1 fruit fly cellular context compared by ENCODE assay signal in genomic region chr2L:2830341-2830800, dm6.
TF ChIP-seq lines count a peak whose summit lies in the region.

No protein-coding gene starts in this region.

TF ChIP-seq in whole organism, embryonic, 481 proteins besides CTCF, POLR2A, EP300 and RAD21 (continued from another document and continues in another):
- peak; percentile 67; the same call in 2 of the 3 replicates for TF ChIP-seq zfh1 (GFP tag; IDR thresholded peaks at IDR 0.05; lab: Robert Waterston, UW)
- TF ChIP-seq CG12391 (tag; optimal IDR thresholded peaks at IDR 0.05; lab: Kevin White, UChicago) = peak; percentile 92
- no peak for TF ChIP-seq Scr (GFP tag; IDR thresholded peaks at IDR 0.05; lab: Robert Waterston, UW; ENCODE audit: partially characterized antibody)
- TF ChIP-seq HHEX (GFP tag; optimal IDR thresholded peaks at IDR 0.05; lab: Kevin White, UChicago) = peak; percentile 85
- peak; percentile 70 for TF ChIP-seq ara (GFP tag; IDR thresholded peaks at IDR 0.05; lab: Robert Waterston, UW)
- peak; percentile 88 for TF ChIP-seq lilli (GFP tag; optimal IDR thresholded peaks at IDR 0.05; lab: Kevin White, UChicago)
- TF ChIP-seq grn (GFP tag; optimal IDR thresholded peaks at IDR 0.05; lab: Kevin White, UChicago) = no peak
- peak; percentile 73 for TF ChIP-seq Hand (GFP tag; optimal IDR thresholded peaks at IDR 0.05; lab: Kevin White, UChicago)
- TF ChIP-seq Ets97D (GFP tag; optimal IDR thresholded peaks at IDR 0.05; lab: Kevin White, UChicago) = no peak
- TF ChIP-seq E2f1 (GFP tag; IDR thresholded peaks at IDR 0.05; lab: Robert Waterston, UW) = peak; percentile 66; the same call in 1 of the 2 replicates
- no peak for TF ChIP-seq Doc3 (GFP tag; IDR thresholded peaks at IDR 0.05; lab: Robert Waterston, UW; ENCODE audit: partially characterized antibody)
- TF ChIP-seq CG12659 (GFP tag; optimal IDR thresholded peaks at IDR 0.05; lab: Kevin White, UChicago) = peak; percentile 94
- TF ChIP-seq Trl (optimal IDR thresholded peaks at IDR 0.05; lab: Kevin White, UChicago) = peak in 1 of 2 experiments; percentile 41
- peak; percentile 35 for TF ChIP-seq Trl (GFP tag; optimal IDR thresholded peaks at IDR 0.05; lab: Kevin White, UChicago)
- peak; percentile 82 for TF ChIP-seq row (GFP tag; IDR thresholded peaks at IDR 0.05; lab: Robert Waterston, UW)
- TF ChIP-seq seq (GFP tag; IDR thresholded peaks at IDR 0.05; lab: Robert Waterston, UW) = peak; percentile 78
- peak; percentile 75; the same call in 2 of the 3 replicates for TF ChIP-seq H15 (GFP tag; IDR thresholded peaks at IDR 0.05; lab: Robert Waterston, UW)
- TF ChIP-seq CG30431 (GFP tag; optimal IDR thresholded peaks at IDR 0.05; lab: Kevin White, UChicago) = peak; percentile 77
- TF ChIP-seq CG6689 (GFP tag; IDR thresholded peaks at IDR 0.05; lab: Robert Waterston, UW) = peak; percentile 89
- TF ChIP-seq CG11560 (tag; IDR thresholded peaks at IDR 0.05; lab: Robert Waterston, UW) = no peak
- TF ChIP-seq CG13775 (GFP tag; optimal IDR thresholded peaks at IDR 0.05; lab: Kevin White, UChicago) = peak; percentile 92
- TF ChIP-seq NFAT (GFP tag; IDR thresholded peaks at IDR 0.05; lab: Robert Waterston, UW) = peak; percentile 31
- TF ChIP-seq Nf-YA (GFP tag; IDR thresholded peaks at IDR 0.05; lab: Robert Waterston, UW) = peak; percentile 47
- TF ChIP-seq NC2β (GFP tag; optimal IDR thresholded peaks at IDR 0.05; lab: Kevin White, UChicago) = peak; percentile 42
- TF ChIP-seq Ptx1 (GFP tag; IDR thresholded peaks at IDR 0.05; lab: Robert Waterston, UW) = peak; percentile 78
- no peak for TF ChIP-seq amos (GFP tag; IDR thresholded peaks at IDR 0.05; lab: Robert Waterston, UW; ENCODE audit: partially characterized antibody)
- TF ChIP-seq Atf3 (GFP tag; optimal IDR thresholded peaks at IDR 0.05; lab: Kevin White, UChicago) = no peak
- peak; percentile 87 for TF ChIP-seq CG4328 (GFP tag; optimal IDR thresholded peaks at IDR 0.05; lab: Kevin White, UChicago)
- peak; percentile 89 for TF ChIP-seq D19A (tag; optimal IDR thresholded peaks at IDR 0.05; lab: Kevin White, UChicago)
- peak; percentile 85 for TF ChIP-seq CG1602 (GFP tag; optimal IDR thresholded peaks at IDR 0.05; lab: Kevin White, UChicago)
- TF ChIP-seq HmgD (GFP tag; optimal IDR thresholded peaks at IDR 0.05; lab: Kevin White, UChicago) = no peak
- no peak for TF ChIP-seq CG42726 (GFP tag; IDR thresholded peaks at IDR 0.05; lab: Robert Waterston, UW; ENCODE audit: partially characterized antibody)
- TF ChIP-seq CG14014 (GFP tag; IDR thresholded peaks at IDR 0.05; lab: Robert Waterston, UW) = peak; percentile 61
- TF ChIP-seq CG10431 (GFP tag; optimal IDR thresholded peaks at IDR 0.05; lab: Kevin White, UChicago) = peak; percentile 72
- peak; percentile 83 for TF ChIP-seq Abd-B (GFP tag; optimal IDR thresholded peaks at IDR 0.05; lab: Kevin White, UChicago)
- TF ChIP-seq CG11723 (GFP tag; optimal IDR thresholded peaks at IDR 0.05; lab: Kevin White, UChicago) = peak; percentile 90
- peak; percentile 61 for TF ChIP-seq CrebB (tag; optimal IDR thresholded peaks at IDR 0.05; lab: Kevin White, UChicago)
- no peak for TF ChIP-seq Dfd (GFP tag; optimal IDR thresholded peaks at IDR 0.05; lab: Kevin White, UChicago)
- 0 out of 2 replicates have a peak, but pooled peaks have one; percentile 10 for TF ChIP-seq CG8765 (GFP tag; IDR thresholded peaks at IDR 0.05; lab: Robert Waterston, UW)
- TF ChIP-seq lab (GFP tag; optimal IDR thresholded peaks at IDR 0.05; lab: Kevin White, UChicago) = peak; percentile 86
- TF ChIP-seq mirr (GFP tag; optimal IDR thresholded peaks at IDR 0.05; lab: Kevin White, UChicago) = no peak
- TF ChIP-seq Xrp1 (GFP tag; IDR thresholded peaks at IDR 0.05; lab: Robert Waterston, UW) = peak; percentile 88
- TF ChIP-seq Nf-YC (tag; optimal IDR thresholded peaks at IDR 0.05; lab: Kevin White, UChicago) = peak; percentile 82
- TF ChIP-seq BEAF-32 (GFP tag; optimal IDR thresholded peaks at IDR 0.05; lab: Kevin White, UChicago) = no peak
- TF ChIP-seq Hmx (GFP tag; optimal IDR thresholded peaks at IDR 0.05; lab: Kevin White, UChicago) = peak; percentile 74
- peak; percentile 74 for TF ChIP-seq Fer3 (tag; optimal IDR thresholded peaks at IDR 0.05; lab: Kevin White, UChicago)
- TF ChIP-seq CG12299 (tag; optimal IDR thresholded peaks at IDR 0.05; lab: Kevin White, UChicago) = peak; percentile 61
- peak; percentile 68 for TF ChIP-seq sisA (GFP tag; IDR thresholded peaks at IDR 0.05; lab: Robert Waterston, UW)
- peak; percentile 60 for TF ChIP-seq oc (tag; optimal IDR thresholded peaks at IDR 0.05; lab: Kevin White, UChicago)
- TF ChIP-seq CG12236 (GFP tag; optimal IDR thresholded peaks at IDR 0.05; lab: Kevin White, UChicago) = peak; percentile 20
- TF ChIP-seq org-1 (GFP tag; optimal IDR thresholded peaks at IDR 0.05; lab: Kevin White, UChicago) = peak; percentile 80
- TF ChIP-seq Med (GFP tag; lab: Kevin White, UChicago) = peak; percentile 67
- peak; percentile 84 for TF ChIP-seq nau (GFP tag; optimal IDR thresholded peaks at IDR 0.05; lab: Kevin White, UChicago)
- no peak for TF ChIP-seq vnd (GFP tag; IDR thresholded peaks at IDR 0.05; lab: Robert Waterston, UW; ENCODE audit: partially characterized antibody)
- peak; percentile 32; the same call in 1 of the 2 replicates for TF ChIP-seq Awh (GFP tag; IDR thresholded peaks at IDR 0.05; lab: Robert Waterston, UW)
- peak; percentile 30 for TF ChIP-seq CG16863 (GFP tag; optimal IDR thresholded peaks at IDR 0.05; lab: Kevin White, UChicago)
- TF ChIP-seq NK7.1 (GFP tag; optimal IDR thresholded peaks at IDR 0.05; lab: Kevin White, UChicago) = peak; percentile 5
- TF ChIP-seq CoRest (tag; optimal IDR thresholded peaks at IDR 0.05; lab: Kevin White, UChicago) = peak; percentile 96
- peak; percentile 53 for TF ChIP-seq CG18011 (GFP tag; optimal IDR thresholded peaks at IDR 0.05; lab: Kevin White, UChicago)
- peak; percentile 86 for TF ChIP-seq Usf (GFP tag; optimal IDR thresholded peaks at IDR 0.05; lab: Kevin White, UChicago)
- peak; percentile 45 for TF ChIP-seq CG13123 (GFP tag; optimal IDR thresholded peaks at IDR 0.05; lab: Kevin White, UChicago)
- TF ChIP-seq CG2129 (GFP tag; IDR thresholded peaks at IDR 0.05; lab: Robert Waterston, UW; ENCODE audit: partially characterized antibody) = no peak
- peak; percentile 71 for TF ChIP-seq Mad (GFP tag; optimal IDR thresholded peaks at IDR 0.05; lab: Kevin White, UChicago)
- TF ChIP-seq CG12744 (GFP tag; optimal IDR thresholded peaks at IDR 0.05; lab: Kevin White, UChicago) = peak; percentile 46
- TF ChIP-seq CG3726 (GFP tag; IDR thresholded peaks at IDR 0.05; lab: Robert Waterston, UW) = no peak
- peak; percentile 54; the same call in 2 of the 3 replicates for TF ChIP-seq Optix (GFP tag; IDR thresholded peaks at IDR 0.05; lab: Robert Waterston, UW)
- TF ChIP-seq sna (GFP tag; IDR thresholded peaks at IDR 0.05; lab: Robert Waterston, UW; ENCODE audit: partially characterized antibody) = no peak
- peak; percentile 74; the same call in 2 of the 3 replicates for TF ChIP-seq CG11093 (GFP tag; IDR thresholded peaks at IDR 0.05; lab: Robert Waterston, UW)
- TF ChIP-seq Ravus (GFP tag; IDR thresholded peaks at IDR 0.05; lab: Robert Waterston, UW) = no peak
- TF ChIP-seq CG30403 (GFP tag; optimal IDR thresholded peaks at IDR 0.05; lab: Kevin White, UChicago) = peak; percentile 93
- peak; percentile 88 for TF ChIP-seq caup (GFP tag; optimal IDR thresholded peaks at IDR 0.05; lab: Kevin White, UChicago; ENCODE audit: severe bottlenecking)
- TF ChIP-seq ham (GFP tag; IDR thresholded peaks at IDR 0.05; lab: Robert Waterston, UW) = no peak
- TF ChIP-seq CG17385 (GFP tag; optimal IDR thresholded peaks at IDR 0.05; lab: Kevin White, UChicago) = peak; percentile 88
- no peak for TF ChIP-seq ash1 (GFP tag; optimal IDR thresholded peaks at IDR 0.05; lab: Kevin White, UChicago)
- TF ChIP-seq H2.0 (GFP tag; IDR thresholded peaks at IDR 0.05; lab: Robert Waterston, UW) = no peak
- peak; percentile 91 for TF ChIP-seq CG1529 (GFP tag; optimal IDR thresholded peaks at IDR 0.05; lab: Kevin White, UChicago)
- peak in 1 of 3 experiments; percentile 68 for TF ChIP-seq Stat92E (GFP tag; optimal IDR thresholded peaks at IDR 0.05; lab: Kevin White, UChicago)
- peak; percentile 77 for TF ChIP-seq salm (tag; optimal IDR thresholded peaks at IDR 0.05; lab: Kevin White, UChicago)
- TF ChIP-seq dati (GFP tag; IDR thresholded peaks at IDR 0.05; lab: Robert Waterston, UW) = 0 out of 2 replicates have a peak, but pooled peaks have one; percentile 3
- peak; percentile 69 for TF ChIP-seq CG18764 (GFP tag; optimal IDR thresholded peaks at IDR 0.05; lab: Kevin White, UChicago)
- TF ChIP-seq CG43689 (GFP tag; IDR thresholded peaks at IDR 0.05; lab: Robert Waterston, UW) = no peak
- TF ChIP-seq Camta (GFP tag; optimal IDR thresholded peaks at IDR 0.05; lab: Kevin White, UChicago) = peak; percentile 70
- no peak for TF ChIP-seq Dip2 (GFP tag; IDR thresholded peaks at IDR 0.05; lab: Robert Waterston, UW)
- peak; percentile 78 for TF ChIP-seq Blimp-1 (GFP tag; optimal IDR thresholded peaks at IDR 0.05; lab: Kevin White, UChicago)
- peak in 1 of 2 experiments; percentile 48 for TF ChIP-seq crp (GFP tag; optimal IDR thresholded peaks at IDR 0.05; lab: Kevin White, UChicago)
- TF ChIP-seq D (optimal IDR thresholded peaks at IDR 0.05; lab: Kevin White, UChicago) = no peak
- TF ChIP-seq D (GFP tag; optimal IDR thresholded peaks at IDR 0.05; lab: Kevin White, UChicago) = peak; percentile 93
- peak; percentile 54 for TF ChIP-seq Deaf1 (tag; optimal IDR thresholded peaks at IDR 0.05; lab: Kevin White, UChicago)
- TF ChIP-seq knrl (GFP tag; IDR thresholded peaks at IDR 0.05; lab: Robert Waterston, UW; ENCODE audit: partially characterized antibody) = no peak
- peak; percentile 73 for TF ChIP-seq esg (GFP tag; conservative IDR thresholded peaks at IDR 0.05; lab: Robert Waterston, UW)
- TF ChIP-seq sob (GFP tag; IDR thresholded peaks at IDR 0.05; lab: Robert Waterston, UW) = peak; percentile 75; the same call in 1 of the 2 replicates
- TF ChIP-seq CG6654 (GFP tag; optimal IDR thresholded peaks at IDR 0.05; lab: Kevin White, UChicago) = peak; percentile 72
- TF ChIP-seq CG12942 (GFP tag; optimal IDR thresholded peaks at IDR 0.05; lab: Kevin White, UChicago) = peak; percentile 61
- TF ChIP-seq twi (tag; optimal IDR thresholded peaks at IDR 0.05; lab: Kevin White, UChicago) = peak; percentile 86
- peak; percentile 42; the same call in 1 of the 2 replicates for TF ChIP-seq Taf1 (GFP tag; IDR thresholded peaks at IDR 0.05; lab: Robert Waterston, UW)
- peak; percentile 41 for TF ChIP-seq maf-S (GFP tag; optimal IDR thresholded peaks at IDR 0.05; lab: Kevin White, UChicago)
- no peak for TF ChIP-seq Hr39 (optimal IDR thresholded peaks at IDR 0.05; lab: Kevin White, UChicago)
- TF ChIP-seq CG7987 (GFP tag; optimal IDR thresholded peaks at IDR 0.05; lab: Kevin White, UChicago) = peak; percentile 42
- TF ChIP-seq toy (GFP tag; IDR thresholded peaks at IDR 0.05; lab: Robert Waterston, UW) = no peak
- TF ChIP-seq CG16813 (GFP tag; IDR thresholded peaks at IDR 0.05; lab: Robert Waterston, UW; ENCODE audit: partially characterized antibody) = no peak
- peak; percentile 22 for TF ChIP-seq repo (GFP tag; optimal IDR thresholded peaks at IDR 0.05; lab: Kevin White, UChicago)
- TF ChIP-seq fd96Cb (tag; optimal IDR thresholded peaks at IDR 0.05; lab: Kevin White, UChicago) = peak; percentile 89
- TF ChIP-seq CG12219 (GFP tag; optimal IDR thresholded peaks at IDR 0.05; lab: Kevin White, UChicago) = peak; percentile 72
- TF ChIP-seq pum (GFP tag; optimal IDR thresholded peaks at IDR 0.05; lab: Kevin White, UChicago) = peak; percentile 60
- TF ChIP-seq ttk (GFP tag; IDR thresholded peaks at IDR 0.05; lab: Robert Waterston, UW) = peak; percentile 57; the same call in 1 of the 2 replicates
- no peak for TF ChIP-seq btn (GFP tag; optimal IDR thresholded peaks at IDR 0.05; lab: Kevin White, UChicago)
- peak; percentile 67 for TF ChIP-seq CG8290 (GFP tag; optimal IDR thresholded peaks at IDR 0.05; lab: Kevin White, UChicago)
- peak in 1 of 2 experiments; percentile 40 for TF ChIP-seq CG8290 (tag; optimal IDR thresholded peaks at IDR 0.05; lab: Kevin White, UChicago)
- TF ChIP-seq Opbp (GFP tag; IDR thresholded peaks at IDR 0.05; lab: Robert Waterston, UW; ENCODE audit: partially characterized antibody) = no peak
- TF ChIP-seq Xbp1 (GFP tag; optimal IDR thresholded peaks at IDR 0.05; lab: Kevin White, UChicago) = peak; percentile 87
- peak; percentile 74 for TF ChIP-seq HLH3B (GFP tag; IDR thresholded peaks at IDR 0.05; lab: Robert Waterston, UW)
- no peak for TF ChIP-seq CG17912 (GFP tag; optimal IDR thresholded peaks at IDR 0.05; lab: Kevin White, UChicago)
- TF ChIP-seq chm (GFP tag; IDR thresholded peaks at IDR 0.05; lab: Robert Waterston, UW) = peak; percentile 46; the same call in 1 of the 2 replicates
- peak; percentile 93 for TF ChIP-seq CG11504 (tag; optimal IDR thresholded peaks at IDR 0.05; lab: Kevin White, UChicago)
- TF ChIP-seq CG15601 (tag; optimal IDR thresholded peaks at IDR 0.05; lab: Kevin White, UChicago) = peak; percentile 91
- peak; percentile 62 for TF ChIP-seq tup (GFP tag; optimal IDR thresholded peaks at IDR 0.05; lab: Kevin White, UChicago)
- TF ChIP-seq hb (GFP tag; IDR thresholded peaks at IDR 0.05; lab: Robert Waterston, UW; ENCODE audit: partially characterized antibody) = no peak
- TF ChIP-seq MESR4 (GFP tag; optimal IDR thresholded peaks at IDR 0.05; lab: Kevin White, UChicago) = no peak
- TF ChIP-seq Neu2 (GFP tag; optimal IDR thresholded peaks at IDR 0.05; lab: Kevin White, UChicago; ENCODE audit: borderline replicate concordance) = no peak
- TF ChIP-seq CG6683 (GFP tag; optimal IDR thresholded peaks at IDR 0.05; lab: Kevin White, UChicago) = peak; percentile 77
- TF ChIP-seq dysf (GFP tag; IDR thresholded peaks at IDR 0.05; lab: Robert Waterston, UW) = peak; percentile 85
- TF ChIP-seq exex (tag; optimal IDR thresholded peaks at IDR 0.05; lab: Kevin White, UChicago) = peak; percentile 50
- peak; percentile 62 for TF ChIP-seq CG10274 (GFP tag; optimal IDR thresholded peaks at IDR 0.05; lab: Kevin White, UChicago)
- TF ChIP-seq Lpt (GFP tag; optimal IDR thresholded peaks at IDR 0.05; lab: Kevin White, UChicago) = no peak
- no peak for TF ChIP-seq gro (GFP tag; optimal IDR thresholded peaks at IDR 0.05; lab: Kevin White, UChicago)
- peak; percentile 86 for TF ChIP-seq CG6813 (GFP tag; optimal IDR thresholded peaks at IDR 0.05; lab: Kevin White, UChicago)
- TF ChIP-seq CG15269 (tag; optimal IDR thresholded peaks at IDR 0.05; lab: Kevin White, UChicago) = peak; percentile 88
- peak; percentile 43 for TF ChIP-seq Atf-2 (GFP tag; optimal IDR thresholded peaks at IDR 0.05; lab: Kevin White, UChicago)
- peak; percentile 93 for TF ChIP-seq CG17829 (tag; optimal IDR thresholded peaks at IDR 0.05; lab: Kevin White, UChicago)
